Fruit fly (Drosophila melanogaster) whole organism, larva: Measurements from ENCODE around the gene CG45263.

Experiments
- noc ChIP-seq: fragments of 200-800 bp; sonication (Bioruptor generic); optimal IDR thresholded peaks from 3 replicates; lab custom pipeline; 2019; ENCODE audit warnings: missing biosample characterization, mild to moderate bottlenecking, missing genetic modification characterization, moderate library complexity

The CG45263 gene

dm6 chr3R:8477361-8478007, at the start of gene CG45263:
TSS of gene CG45263 (minus strand) at chr3R:8477617.
- no peak for TF ChIP-seq noc (tag; lab: Kevin White, UChicago)

- TF ChIP-seq noc (tag; lab: Kevin White, UChicago) = no peak
Measured at dm6 chr3R:8524277-8524676, 46.9 kb upstream of the CG45263 start.

dm6 chr3R:8523668-8524067, 46.3 kb upstream of the CG45263 start, which contains the start of gene CG31259:
TSS of gene CG31259 (plus strand) at chr3R:8523944.
- TF ChIP-seq noc (tag; lab: Kevin White, UChicago) = no peak

dm6 chr3R:8521499-8521898, 44.1 kb upstream of the CG45263 start, which contains the start of gene CG31454:
TSS of gene CG31454 (plus strand) at chr3R:8521658.
- no peak for TF ChIP-seq noc (tag; lab: Kevin White, UChicago)

- TF ChIP-seq noc (tag; lab: Kevin White, UChicago) = no peak
Measured at dm6 chr3R:8520809-8521208, 43.4 kb upstream of the CG45263 start.

- TF ChIP-seq noc (tag; lab: Kevin White, UChicago) = no peak
Measured at dm6 chr3R:8519157-8519556, 41.7 kb upstream of the CG45263 start.

dm6 chr3R:8518565-8519154, 41.2 kb upstream of the CG45263 start:
- TF ChIP-seq noc (tag; lab: Kevin White, UChicago) = no peak

dm6 chr3R:8517752-8518185, 40.4 kb upstream of the CG45263 start, which contains the start of gene CG11737:
TSS of gene CG11737 (plus strand) at chr3R:8517868.
- TF ChIP-seq noc (tag; lab: Kevin White, UChicago) = no peak

- TF ChIP-seq noc (tag; lab: Kevin White, UChicago) = no peak
Measured at dm6 chr3R:8512922-8513321, 35.5 kb upstream of the CG45263 start, which contains the start of gene Or85c. TSS of gene Or85c (minus strand) at chr3R:8513022.

- TF ChIP-seq noc (tag; lab: Kevin White, UChicago) = no peak
Measured at dm6 chr3R:8511258-8511657, 33.8 kb upstream of the CG45263 start, which contains the start of gene Or85b. TSS of gene Or85b (minus strand) at chr3R:8511358.

dm6 chr3R:8484573-8484972, 7.2 kb upstream of the CG45263 start:
- no peak for TF ChIP-seq noc (tag; lab: Kevin White, UChicago)

- no peak for TF ChIP-seq noc (tag; lab: Kevin White, UChicago)
Measured at dm6 chr3R:8482881-8483280, 5.5 kb upstream of the CG45263 start.

- TF ChIP-seq noc (tag; lab: Kevin White, UChicago) = no peak
Measured at dm6 chr3R:8470567-8470966, 6.8 kb downstream of the CG45263 start.

dm6 chr3R:8469716-8470393, 7.6 kb downstream of the CG45263 start:
- TF ChIP-seq noc (tag; lab: Kevin White, UChicago) = no peak

dm6 chr3R:8467819-8468421, 9.5 kb downstream of the CG45263 start:
- TF ChIP-seq noc (tag; lab: Kevin White, UChicago) = no peak

dm6 chr3R:8463904-8464303, 13.5 kb downstream of the CG45263 start:
- no peak for TF ChIP-seq noc (tag; lab: Kevin White, UChicago)
